Worm (Caenorhabditis elegans) whole organism, L1 larva: Measurements from ENCODE around the gene F28H7.3.

ENCODE experiments used
- C16A3.4 ChIP-seq: fragments of 150-350 bp; optimal IDR thresholded peaks from 2 replicates; lab custom pipeline; 2014; ENCODE audit warnings: missing biosample characterization, missing genetic modification characterization
- alr-1 ChIP-seq: fragments of 200-800 bp; sonication (Bioruptor generic); optimal IDR thresholded peaks from 2 replicates; lab custom pipeline; 2018; ENCODE audit warnings: borderline replicate concordance, mild to moderate bottlenecking, missing genetic modification characterization, missing compliant biosample characterization
- ama-1 ChIP-seq: fragments of 150-350 bp; optimal IDR thresholded peaks from 2 replicates; lab custom pipeline; 2014
- blmp-1 ChIP-seq: fragments of 150-350 bp; optimal IDR thresholded peaks from 2 replicates; lab custom pipeline; 2014; ENCODE audit warnings: missing biosample characterization, missing genetic modification characterization
- ceh-63 ChIP-seq: fragments of 200-800 bp; sonication (Bioruptor generic); optimal IDR thresholded peaks from 2 replicates; lab custom pipeline; 2018; ENCODE audit warnings: mild to moderate bottlenecking, missing genetic modification characterization, missing compliant biosample characterization
- ceh-82 ChIP-seq, 3 experiments: fragments of 150-350 bp in 1 of 3; sonication (generic microtip) in 2 of 3; optimal IDR thresholded peaks; 2 replicates each; lab custom pipeline; 2014 to 2017; ENCODE audit warnings: missing biosample characterization in 3 of 3, missing genetic modification characterization in 3 of 3
- ceh-88 ChIP-seq: fragments of 200-800 bp; sonication (Bioruptor generic); IDR thresholded peaks from 2 replicates; pipeline ENCODE4 v1.3.6; 2022; ENCODE audit warnings: missing genetic modification characterization, missing compliant biosample characterization
- ceh-90 ChIP-seq: sonication (generic microtip); optimal IDR thresholded peaks from 2 replicates; lab custom pipeline; 2016; ENCODE audit warnings: missing genetic modification characterization, missing compliant biosample characterization
- dpl-1 ChIP-seq, 3 experiments: fragments of 150-350 bp in 2 of 3; sonication (generic microtip) in 1 of 3; optimal IDR thresholded peaks; 2 replicates each; lab custom pipeline; 2014 to 2017; ENCODE audit warnings: missing biosample characterization in 3 of 3, missing genetic modification characterization in 3 of 3, missing genetic modification reagents in 3 of 3
- dsc-1 ChIP-seq: sonication (generic microtip); optimal IDR thresholded peaks from 2 replicates; lab custom pipeline; 2016; ENCODE audit warnings: mild to moderate bottlenecking, missing genetic modification characterization, missing compliant biosample characterization
- efl-1 ChIP-seq, 4 experiments: fragments of 150-350 bp; optimal IDR thresholded peaks in 3 of 4; peaks in 1 of 4; 1 replicate in 1 of 4; 2 replicates in 3 of 4; lab custom pipeline; 2014; ENCODE audit warnings: missing biosample characterization in 2 of 4, missing genetic modification characterization in 2 of 4, missing genetic modification reagents in 2 of 4
- efl-3 ChIP-seq: fragments of 200-800 bp; sonication (Bioruptor generic); optimal IDR thresholded peaks from 2 replicates; lab custom pipeline; 2018; ENCODE audit warnings: mild to moderate bottlenecking, missing genetic modification characterization, missing compliant biosample characterization
- elt-2 ChIP-seq: sonication (generic microtip); optimal IDR thresholded peaks from 2 replicates; lab custom pipeline; 2016; ENCODE audit warnings: missing genetic modification characterization, mild to moderate bottlenecking, inconsistent platforms, missing compliant biosample characterization, missing genetic modification reagents
- elt-3 ChIP-seq, 6 experiments: fragments of 150-350 bp in 1 of 6; sonication (generic microtip); optimal IDR thresholded peaks; 2 replicates each; lab custom pipeline; 2017 to 2018; ENCODE audit warnings: missing biosample characterization in 6 of 6, missing genetic modification characterization in 6 of 6, inconsistent platforms in 1 of 6
- ets-5 ChIP-seq: fragments of 200-800 bp; sonication (Bioruptor generic); IDR thresholded peaks from 2 replicates; pipeline ENCODE4 v1.3.6; 2022; ENCODE audit warnings: missing genetic modification characterization, missing compliant biosample characterization
- fkh-10 ChIP-seq: sonication (generic microtip); optimal IDR thresholded peaks from 2 replicates; lab custom pipeline; 2017; ENCODE audit warnings: missing biosample characterization, missing genetic modification reagents, missing genetic modification characterization
- fkh-8 ChIP-seq: sonication (generic microtip); optimal IDR thresholded peaks from 2 replicates; lab custom pipeline; 2016; ENCODE audit warnings: mild to moderate bottlenecking, missing genetic modification characterization, missing compliant biosample characterization
- fos-1 ChIP-seq: fragments of 150-350 bp; optimal IDR thresholded peaks from 2 replicates; lab custom pipeline; 2014; ENCODE audit warnings: missing biosample characterization, missing genetic modification characterization
- hlh-17 ChIP-seq: fragments of 200-800 bp; sonication (Bioruptor generic); optimal IDR thresholded peaks from 2 replicates; lab custom pipeline; 2018; ENCODE audit warnings: missing genetic modification characterization, mild to moderate bottlenecking, missing compliant biosample characterization, moderate library complexity, borderline replicate concordance
- hlh-4 ChIP-seq: sonication (generic microtip); optimal IDR thresholded peaks from 2 replicates; lab custom pipeline; 2016; ENCODE audit warnings: mild to moderate bottlenecking, missing genetic modification characterization, missing compliant biosample characterization
- isw-1 ChIP-seq: fragments of 200-800 bp; sonication (Bioruptor generic); IDR thresholded peaks from 2 replicates; pipeline ENCODE4 v1.3.6; 2022; ENCODE audit warnings: missing genetic modification characterization, missing compliant biosample characterization
- lin-14 ChIP-seq: fragments of 200-800 bp; sonication (Bioruptor generic); optimal IDR thresholded peaks from 2 replicates; lab custom pipeline; 2018; ENCODE audit warnings: mild to moderate bottlenecking, missing genetic modification characterization, moderate library complexity, missing compliant biosample characterization
- lin-15B ChIP-seq: fragments of 150-350 bp; sonication (generic microtip); optimal IDR thresholded peaks from 3 replicates; lab custom pipeline; 2014; ENCODE audit warnings: missing biosample characterization, missing genetic modification characterization
- lin-35 ChIP-seq, 2 experiments: fragments of 150-350 bp; optimal IDR thresholded peaks; 2 replicates each; lab custom pipeline; 2014; ENCODE audit warnings: missing biosample characterization in 2 of 2, missing genetic modification characterization in 2 of 2, missing genetic modification reagents in 2 of 2
- lsy-2 ChIP-seq, 2 experiments: fragments of 150-350 bp; optimal IDR thresholded peaks; 2 replicates each; lab custom pipeline; 2014; ENCODE audit warnings: missing biosample characterization in 2 of 2, missing genetic modification characterization in 2 of 2
- mef-2 ChIP-seq: fragments of 150-350 bp; optimal IDR thresholded peaks from 2 replicates; lab custom pipeline; 2014; ENCODE audit warnings: missing biosample characterization, missing genetic modification characterization
- mep-1 ChIP-seq: fragments of 150-350 bp; optimal IDR thresholded peaks from 2 replicates; lab custom pipeline; 2014; ENCODE audit warnings: missing biosample characterization, missing genetic modification characterization
- nhr-11 ChIP-seq: fragments of 150-350 bp; optimal IDR thresholded peaks from 2 replicates; lab custom pipeline; 2014; ENCODE audit warnings: missing biosample characterization, missing genetic modification characterization
- nhr-47 ChIP-seq: sonication (generic microtip); optimal IDR thresholded peaks from 2 replicates; lab custom pipeline; 2016; ENCODE audit warnings: mild to moderate bottlenecking, missing genetic modification characterization, moderate library complexity, missing compliant biosample characterization
- nhr-77 ChIP-seq: fragments of 150-350 bp; optimal IDR thresholded peaks from 2 replicates; lab custom pipeline; 2014; ENCODE audit warnings: missing biosample characterization, missing genetic modification characterization
- nhr-84 ChIP-seq: sonication (generic microtip); optimal IDR thresholded peaks from 2 replicates; lab custom pipeline; 2017; ENCODE audit warnings: missing biosample characterization, missing genetic modification characterization
- nhr-90 ChIP-seq: sonication (generic microtip); optimal IDR thresholded peaks from 2 replicates; lab custom pipeline; 2016; ENCODE audit warnings: mild to moderate bottlenecking, missing genetic modification characterization, missing compliant biosample characterization; ENCODE audit not compliant: poor library complexity
- pqm-1 ChIP-seq: sonication (generic microtip); optimal IDR thresholded peaks from 3 replicates; lab custom pipeline; 2017; ENCODE audit warnings: missing biosample characterization, missing genetic modification characterization
- rnt-1 ChIP-seq: sonication (generic microtip); optimal IDR thresholded peaks from 2 replicates; lab custom pipeline; 2016; ENCODE audit warnings: mild to moderate bottlenecking, missing genetic modification characterization, moderate library complexity, missing compliant biosample characterization
- skn-1 ChIP-seq: fragments of 150-350 bp; optimal IDR thresholded peaks from 2 replicates; lab custom pipeline; 2014; ENCODE audit warnings: missing biosample characterization, missing genetic modification characterization
- snpc-4 ChIP-seq: fragments of 150-350 bp; optimal IDR thresholded peaks from 2 replicates; lab custom pipeline; 2014; ENCODE audit warnings: missing biosample characterization, missing genetic modification characterization
- sox-4 ChIP-seq: sonication (generic microtip); optimal IDR thresholded peaks from 2 replicates; lab custom pipeline; 2016; ENCODE audit warnings: missing genetic modification characterization, missing compliant biosample characterization
- sptf-1 ChIP-seq: fragments of 150-350 bp; optimal IDR thresholded peaks from 2 replicates; lab custom pipeline; 2014; ENCODE audit warnings: missing biosample characterization, missing genetic modification characterization
- sup-37 ChIP-seq: fragments of 200-800 bp; sonication (Bioruptor generic); optimal IDR thresholded peaks from 2 replicates; lab custom pipeline; 2018; ENCODE audit warnings: mild to moderate bottlenecking, missing genetic modification characterization, missing compliant biosample characterization
- swsn-7 ChIP-seq: sonication (generic microtip); optimal IDR thresholded peaks from 2 replicates; lab custom pipeline; 2016; ENCODE audit warnings: missing genetic modification characterization, missing compliant biosample characterization
- tlp-1 ChIP-seq: fragments of 150-350 bp; optimal IDR thresholded peaks from 2 replicates; lab custom pipeline; 2014; ENCODE audit warnings: missing biosample characterization, missing genetic modification characterization
- unc-130 ChIP-seq: fragments of 150-350 bp; optimal IDR thresholded peaks from 2 replicates; lab custom pipeline; 2017; ENCODE audit warnings: missing biosample characterization, missing genetic modification characterization, inconsistent platforms
- vab-15 ChIP-seq: sonication (generic microtip); optimal IDR thresholded peaks from 2 replicates; lab custom pipeline; 2017; ENCODE audit warnings: missing genotype, mild to moderate bottlenecking, missing genetic modification characterization, missing compliant biosample characterization

Gene F28H7.3

DNA sequence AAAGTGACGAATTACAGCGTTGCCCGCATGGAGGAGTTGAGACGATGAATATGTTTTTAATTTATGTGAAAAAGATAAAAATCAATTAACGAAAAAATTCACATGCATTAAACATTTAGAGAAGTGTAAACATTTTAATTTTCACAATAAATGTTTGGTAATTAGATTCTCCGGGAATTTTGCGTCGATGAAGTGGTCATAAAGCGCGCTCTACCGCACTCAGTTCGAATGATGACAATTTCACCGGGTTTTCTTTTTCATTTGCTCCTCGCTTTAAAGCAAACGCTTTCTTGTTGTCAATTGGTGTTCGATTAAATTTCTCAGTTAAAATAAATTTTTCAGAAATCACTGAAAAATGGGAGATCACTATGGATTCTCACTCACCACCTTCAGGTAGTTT, 19.4 kb upstream of the F28H7.3 start, which contains the start of the genes D1054.1 and pas-2:
D1054.1 (minus strand) TSS at position 192 of the 400 bp plus-strand sequence.
pas-2 (plus strand) TSS at position 343 of the 400 bp plus-strand sequence.
- TF ChIP-seq ceh-90 (tag; lab: Kevin White, UChicago) (no peak), lsy-2 (tag; optimal IDR thresholded peaks at IDR 0.05; lab: Kevin White, UChicago) (peak in 1 of 2 experiments; percentile 41), mep-1 (tag; lab: Kevin White, UChicago) (peak; percentile 45), efl-1 (optimal IDR thresholded peaks at IDR 0.05; lab: Kevin White, UChicago) (peak in 1 of 2 experiments; percentile 24), efl-1 (GFP tag; optimal IDR thresholded peaks at IDR 0.05 in 1 of 2; lab: Kevin White, UChicago) (peak in 1 of 2 experiments; percentile 3), nhr-77 (tag; lab: Kevin White, UChicago) (no peak), lin-35 (GFP tag; optimal IDR thresholded peaks at IDR 0.05; lab: Kevin White, UChicago) (peak; percentile 22 to 34), rnt-1 (tag; lab: Kevin White, UChicago) (no peak), fos-1 (tag; lab: Kevin White, UChicago) (no peak), nhr-11 (tag; lab: Kevin White, UChicago) (no peak), elt-3 (tag; optimal IDR thresholded peaks at IDR 0.05; lab: Kevin White, UChicago) (no peak), nhr-84 (tag; lab: Kevin White, UChicago) (no peak), fkh-8 (tag; lab: Kevin White, UChicago) (no peak), vab-15 (tag; lab: Kevin White, UChicago) (no peak), dpl-1 (GFP tag; optimal IDR thresholded peaks at IDR 0.05; lab: Kevin White, UChicago) (peak in 2 of 3 experiments; percentile 1 to 37), skn-1 (tag; lab: Kevin White, UChicago) (peak; percentile 92), lin-14 (GFP tag; lab: Kevin White, UChicago) (peak; percentile 54), snpc-4 (peak; percentile 19), sptf-1 (tag; lab: Kevin White, UChicago) (no peak), ama-1 (lab: Kevin White, UChicago) (no peak), blmp-1 (peak; percentile 45), sup-37 (GFP tag; lab: Kevin White, UChicago) (no peak)

- no peak for TF ChIP-seq mef-2 (tag; lab: Kevin White, UChicago)
- TF ChIP-seq ceh-82 (tag; optimal IDR thresholded peaks at IDR 0.05; lab: Kevin White, UChicago), result no peak
- no peak for TF ChIP-seq hlh-4
- no peak for TF ChIP-seq sox-4
- TF ChIP-seq ceh-88 (GFP tag; lab: Robert Waterston, UW), result no peak
- no peak for TF ChIP-seq elt-3 (tag; optimal IDR thresholded peaks at IDR 0.05; lab: Kevin White, UChicago)
- no peak for TF ChIP-seq sup-37 (GFP tag; lab: Kevin White, UChicago)
- TF ChIP-seq ama-1 (lab: Kevin White, UChicago), result no peak
Measured at ce11 chrV:10768892-10769291, 18.3 kb upstream of the F28H7.3 start.

ce11 chrV:10764066-10764465, 13.5 kb upstream of the F28H7.3 start, which contains the start of gene ocr-1:
ocr-1 (plus strand) TSS chrV:10764366.
- no peak for TF ChIP-seq swsn-7 (tag; lab: Kevin White, UChicago)

- no peak for TF ChIP-seq lin-15B
- no peak for TF ChIP-seq isw-1 (GFP tag; lab: Robert Waterston, UW)
- no peak for TF ChIP-seq dsc-1 (tag; lab: Kevin White, UChicago)
- TF ChIP-seq ceh-63 (GFP tag; lab: Kevin White, UChicago), result no peak
- TF ChIP-seq efl-1 (optimal IDR thresholded peaks at IDR 0.05; lab: Kevin White, UChicago), result no peak
- peak in 1 of 2 experiments; percentile 8 for TF ChIP-seq efl-1 (GFP tag; optimal IDR thresholded peaks at IDR 0.05 in 1 of 2; lab: Kevin White, UChicago)
- TF ChIP-seq elt-2 (tag; lab: Kevin White, UChicago), result peak; percentile 26
- TF ChIP-seq unc-130 (tag; lab: Kevin White, UChicago), result no peak
- no peak for TF ChIP-seq nhr-47
Measured at ce11 chrV:10762695-10763094, 12.1 kb upstream of the F28H7.3 start, which contains the start of gene sre-6. sre-6 (minus strand) TSS chrV:10762795.

- no peak for TF ChIP-seq ceh-90 (tag; lab: Kevin White, UChicago)
- no peak for TF ChIP-seq lin-14 (GFP tag; lab: Kevin White, UChicago)
- no peak for TF ChIP-seq ets-5 (GFP tag; lab: Robert Waterston, UW)
- TF ChIP-seq fkh-10 (GFP tag; lab: Kevin White, UChicago), result no peak
- no peak for TF ChIP-seq fkh-8 (tag; lab: Kevin White, UChicago)
- TF ChIP-seq blmp-1, result no peak
- no peak for TF ChIP-seq dpl-1 (GFP tag; optimal IDR thresholded peaks at IDR 0.05; lab: Kevin White, UChicago)
- no peak for TF ChIP-seq sup-37 (GFP tag; lab: Kevin White, UChicago)
- no peak for TF ChIP-seq C16A3.4 (tag; lab: Kevin White, UChicago)
- TF ChIP-seq pqm-1 (tag; lab: Kevin White, UChicago), result no peak
- TF ChIP-seq ceh-82 (tag; optimal IDR thresholded peaks at IDR 0.05; lab: Kevin White, UChicago), result no peak
- no peak for TF ChIP-seq nhr-84 (tag; lab: Kevin White, UChicago)
- no peak for TF ChIP-seq sox-4
- TF ChIP-seq nhr-90, result no peak
- no peak for TF ChIP-seq efl-3 (GFP tag; lab: Kevin White, UChicago)
- TF ChIP-seq hlh-17 (GFP tag; lab: Kevin White, UChicago), result no peak
- TF ChIP-seq alr-1 (tag; lab: Kevin White, UChicago), result no peak
- no peak for TF ChIP-seq tlp-1 (tag; lab: Kevin White, UChicago)
Measured at ce11 chrV:10760839-10761238, 10.3 kb upstream of the F28H7.3 start.
